Worm (Caenorhabditis elegans) whole organism, young adult: Measurements from ENCODE around the gene rad-51.

ENCODE experiments used
- B0035.1 ChIP-seq: sonication (generic microtip); optimal IDR thresholded peaks from 2 replicates; lab custom pipeline; 2016; ENCODE audit warnings: missing genetic modification characterization, mild to moderate bottlenecking, missing compliant biosample characterization, missing genotype, missing genetic modification reagents
- B0336.3 ChIP-seq: fragments of 200-800 bp; sonication (Bioruptor generic); IDR thresholded peaks from 2 replicates; pipeline ENCODE4 v1.3.6; 2022; ENCODE audit warnings: missing genetic modification characterization, missing compliant biosample characterization
- D2030.7 ChIP-seq: fragments of 200-800 bp; sonication (Bioruptor generic); IDR thresholded peaks from 2 replicates; pipeline ENCODE4 v1.3.6; 2022; ENCODE audit warnings: missing genetic modification reagents, missing genetic modification characterization, missing compliant biosample characterization
- F22D6.2 ChIP-seq: sonication (generic microtip); optimal IDR thresholded peaks from 2 replicates; lab custom pipeline; 2016; ENCODE audit warnings: mild to moderate bottlenecking, missing genetic modification characterization, missing compliant biosample characterization
- F39B2.1 ChIP-seq: fragments of 200-800 bp; sonication (Bioruptor generic); IDR thresholded peaks from 2 replicates; pipeline ENCODE4 v1.3.6; 2022; ENCODE audit warnings: missing genetic modification reagents, missing genetic modification characterization, missing compliant biosample characterization
- K12H6.12 ChIP-seq: fragments of 200-800 bp; sonication (Bioruptor generic); optimal IDR thresholded peaks from 2 replicates; lab custom pipeline; 2018; ENCODE audit warnings: mild to moderate bottlenecking, missing genetic modification characterization, missing compliant biosample characterization
- Y53G8AR.9 ChIP-seq: fragments of 200-800 bp; sonication (Bioruptor generic); conservative IDR thresholded peaks from 2 replicates; pipeline ENCODE4 v1.3.6; 2022; ENCODE audit warnings: missing genetic modification reagents, missing genetic modification characterization, missing compliant biosample characterization
- Y67H2A.10 ChIP-seq: fragments of 200-800 bp; sonication (Bioruptor generic); conservative IDR thresholded peaks from 2 replicates; pipeline ENCODE4 v1.3.6; 2022; ENCODE audit warnings: missing genetic modification reagents, missing genetic modification characterization, missing compliant biosample characterization
- Y95B8A.8 ChIP-seq: fragments of 200-800 bp; sonication (Bioruptor generic); IDR thresholded peaks from 2 replicates; pipeline ENCODE4 v1.3.6; 2022; ENCODE audit warnings: missing genetic modification reagents, missing genetic modification characterization, missing compliant biosample characterization
- ama-1 ChIP-seq, 3 experiments: fragments of 150-350 bp in 1 of 3; sonication (generic microtip) in 2 of 3; optimal IDR thresholded peaks; 2 replicates each; lab custom pipeline; 2014 to 2018; ENCODE audit warnings: missing biosample characterization in 2 of 3, missing genetic modification characterization in 2 of 3, missing genetic modification reagents in 2 of 3
- aptf-2 ChIP-seq: fragments of 200-800 bp; sonication (Bioruptor generic); conservative IDR thresholded peaks from 2 replicates; pipeline ENCODE4 v1.3.6; 2022; ENCODE audit warnings: missing genetic modification reagents, missing genetic modification characterization, missing compliant biosample characterization
- attf-5 ChIP-seq: fragments of 200-800 bp; sonication (Bioruptor generic); optimal IDR thresholded peaks from 2 replicates; lab custom pipeline; 2018; ENCODE audit warnings: mild to moderate bottlenecking, missing genetic modification characterization, missing compliant biosample characterization
- attf-6 ChIP-seq: fragments of 200-800 bp; sonication (Bioruptor generic); IDR thresholded peaks from 2 replicates; pipeline ENCODE4 v1.3.6; 2022; ENCODE audit warnings: missing genetic modification reagents, missing genetic modification characterization, missing compliant biosample characterization
- cebp-2 ChIP-seq: fragments of 200-800 bp; sonication (Bioruptor generic); IDR thresholded peaks from 2 replicates; pipeline ENCODE4 v1.3.6; 2022; ENCODE audit warnings: missing genetic modification characterization, missing compliant biosample characterization
- ceh-27 ChIP-seq: fragments of 200-800 bp; sonication (Bioruptor generic); optimal IDR thresholded peaks from 2 replicates; lab custom pipeline; 2018; ENCODE audit warnings: mild to moderate bottlenecking, missing genetic modification characterization, moderate library complexity, missing compliant biosample characterization
- ceh-40 ChIP-seq: fragments of 200-800 bp; sonication (Bioruptor generic); IDR thresholded peaks from 2 replicates; pipeline ENCODE4 v1.3.6; 2022; ENCODE audit warnings: missing genetic modification characterization, missing compliant biosample characterization
- die-1 ChIP-seq: sonication (generic microtip); optimal IDR thresholded peaks from 2 replicates; lab custom pipeline; 2016; ENCODE audit warnings: missing genotype, mild to moderate bottlenecking, missing genetic modification characterization, missing compliant biosample characterization
- dox-1 ChIP-seq: fragments of 200-800 bp; sonication (Bioruptor generic); IDR thresholded peaks from 2 replicates; pipeline ENCODE4 v1.3.6; 2022; ENCODE audit warnings: missing genetic modification reagents, missing genetic modification characterization, missing compliant biosample characterization
- egl-44 ChIP-seq: fragments of 200-800 bp; sonication (Bioruptor generic); IDR thresholded peaks from 2 replicates; pipeline ENCODE4 v1.3.6; 2022; ENCODE audit warnings: missing genetic modification reagents, missing genetic modification characterization, missing compliant biosample characterization
- egrh-3 ChIP-seq: fragments of 200-800 bp; sonication (Bioruptor generic); IDR thresholded peaks from 2 replicates; pipeline ENCODE4 v1.3.6; 2022; ENCODE audit warnings: missing genetic modification reagents, missing genetic modification characterization, missing compliant biosample characterization
- fkh-3 ChIP-seq: sonication (generic microtip); optimal IDR thresholded peaks from 2 replicates; lab custom pipeline; 2016; ENCODE audit warnings: mild to moderate bottlenecking, missing genetic modification characterization, missing compliant biosample characterization
- gei-17 ChIP-seq: fragments of 200-800 bp; sonication (Bioruptor generic); optimal IDR thresholded peaks from 2 replicates; lab custom pipeline; 2018; ENCODE audit warnings: mild to moderate bottlenecking, missing genetic modification characterization, missing compliant biosample characterization
- hlh-12 ChIP-seq: sonication (generic microtip); optimal IDR thresholded peaks from 2 replicates; lab custom pipeline; 2016; ENCODE audit warnings: missing genetic modification characterization, missing compliant biosample characterization
- hlh-26 ChIP-seq: fragments of 200-800 bp; sonication (Bioruptor generic); conservative IDR thresholded peaks from 2 replicates; pipeline ENCODE4 v1.3.6; 2022; ENCODE audit warnings: missing genetic modification reagents, missing genetic modification characterization, missing compliant biosample characterization
- hmg-1.2 ChIP-seq: fragments of 200-800 bp; sonication (Bioruptor generic); IDR thresholded peaks from 2 replicates; pipeline ENCODE4 v1.3.6; 2022; ENCODE audit warnings: missing genetic modification reagents, missing genetic modification characterization, missing compliant biosample characterization
- lag-1 ChIP-seq: fragments of 200-800 bp; sonication (Bioruptor generic); IDR thresholded peaks from 2 replicates; pipeline ENCODE4 v1.3.6; 2022; ENCODE audit warnings: missing genetic modification reagents, missing genetic modification characterization, missing compliant biosample characterization
- let-526 ChIP-seq: fragments of 200-800 bp; sonication (Bioruptor generic); IDR thresholded peaks from 2 replicates; pipeline ENCODE4 v1.3.6; 2022; ENCODE audit warnings: missing genetic modification reagents, missing genetic modification characterization, missing compliant biosample characterization
- let-607 ChIP-seq, 2 experiments: fragments of 200-800 bp in 1 of 2; sonication (Bioruptor generic) in 1 of 2; sonication (generic microtip) in 1 of 2; optimal IDR thresholded peaks; 2 replicates each; lab custom pipeline; 2016 to 2018; ENCODE audit warnings: mild to moderate bottlenecking in 2 of 2, missing compliant biosample characterization in 2 of 2, missing genetic modification characterization in 2 of 2, moderate library complexity in 2 of 2, missing genotype in 1 of 2
- lin-40 ChIP-seq: sonication (generic microtip); optimal IDR thresholded peaks from 2 replicates; lab custom pipeline; 2016; ENCODE audit warnings: missing genetic modification characterization, mild to moderate bottlenecking, missing compliant biosample characterization, missing genotype, missing genetic modification reagents
- lin-54 ChIP-seq: fragments of 200-800 bp; sonication (Bioruptor generic); optimal IDR thresholded peaks from 2 replicates; lab custom pipeline; 2018; ENCODE audit warnings: mild to moderate bottlenecking, missing genetic modification characterization, missing compliant biosample characterization
- lsl-1 ChIP-seq: fragments of 200-800 bp; sonication (Bioruptor generic); optimal IDR thresholded peaks from 2 replicates; lab custom pipeline; 2018; ENCODE audit warnings: mild to moderate bottlenecking, missing genetic modification characterization, moderate library complexity, missing compliant biosample characterization
- madf-3 ChIP-seq: fragments of 200-800 bp; sonication (Bioruptor generic); IDR thresholded peaks from 2 replicates; pipeline ENCODE4 v1.3.6; 2022; ENCODE audit warnings: missing genetic modification reagents, missing genetic modification characterization, missing compliant biosample characterization
- mes-4 ChIP-seq: sonication (generic microtip); optimal IDR thresholded peaks from 2 replicates; lab custom pipeline; 2016; ENCODE audit warnings: missing genotype, missing genetic modification characterization, missing compliant biosample characterization
- nhr-179 ChIP-seq: sonication (generic microtip); optimal IDR thresholded peaks from 2 replicates; lab custom pipeline; 2016; ENCODE audit warnings: mild to moderate bottlenecking, missing genetic modification characterization, missing compliant biosample characterization
- nhr-80 ChIP-seq: sonication (generic microtip); optimal IDR thresholded peaks from 2 replicates; lab custom pipeline; 2016; ENCODE audit warnings: missing genetic modification characterization, missing compliant biosample characterization
- nhr-90 ChIP-seq: sonication (generic microtip); optimal IDR thresholded peaks from 2 replicates; lab custom pipeline; 2016; ENCODE audit warnings: missing genotype, mild to moderate bottlenecking, missing genetic modification characterization, missing compliant biosample characterization
- repo-1 ChIP-seq: sonication (generic microtip); optimal IDR thresholded peaks from 2 replicates; lab custom pipeline; 2017; ENCODE audit warnings: mild to moderate bottlenecking, missing genetic modification characterization, missing compliant biosample characterization
- sdz-38 ChIP-seq: sonication (generic microtip); optimal IDR thresholded peaks from 2 replicates; lab custom pipeline; 2016; ENCODE audit warnings: missing genotype, missing genetic modification characterization, missing compliant biosample characterization
- snpc-1.3 ChIP-seq: sonication (generic microtip); optimal IDR thresholded peaks from 2 replicates; lab custom pipeline; 2017; ENCODE audit warnings: missing genetic modification characterization, mild to moderate bottlenecking, missing compliant biosample characterization, antibody characterized with exemption, moderate library complexity, missing genotype, missing genetic modification reagents; ENCODE audit not compliant: insufficient read depth
- snpc-3.4 ChIP-seq: sonication (generic microtip); optimal IDR thresholded peaks from 2 replicates; lab custom pipeline; 2017; ENCODE audit warnings: missing genetic modification characterization, mild to moderate bottlenecking, missing compliant biosample characterization, antibody characterized with exemption, moderate library complexity, missing genotype, missing genetic modification reagents
- snpc-4 ChIP-seq, 5 experiments: fragments of 150-350 bp in 1 of 5; sonication (generic microtip) in 4 of 5; optimal IDR thresholded peaks; 2 replicates each; lab custom pipeline; 2014 to 2018; ENCODE audit warnings: missing genetic modification characterization in 5 of 5, missing biosample characterization in 3 of 5, antibody characterized with exemption in 2 of 5, mild to moderate bottlenecking in 2 of 5, missing compliant biosample characterization in 2 of 5, missing genotype in 2 of 5, moderate library complexity in 2 of 5, missing genetic modification reagents in 1 of 5
- tbx-9 ChIP-seq: sonication (generic microtip); optimal IDR thresholded peaks from 2 replicates; lab custom pipeline; 2016; ENCODE audit warnings: borderline replicate concordance, missing genetic modification characterization, inconsistent platforms, missing compliant biosample characterization
- tlf-1 ChIP-seq: fragments of 200-800 bp; sonication (Bioruptor generic); optimal IDR thresholded peaks from 2 replicates; lab custom pipeline; 2018; ENCODE audit warnings: mild to moderate bottlenecking, missing genetic modification characterization, missing compliant biosample characterization
- xnd-1 ChIP-seq: sonication (generic microtip); optimal IDR thresholded peaks from 2 replicates; lab custom pipeline; 2016; ENCODE audit warnings: missing genotype, missing genetic modification reagents, missing genetic modification characterization, missing compliant biosample characterization
- zfh-2 ChIP-seq: fragments of 200-800 bp; sonication (Bioruptor generic); conservative IDR thresholded peaks from 2 replicates; pipeline ENCODE4 v1.3.6; 2022; ENCODE audit warnings: missing genetic modification reagents, missing genetic modification characterization, missing compliant biosample characterization
- ztf-22 ChIP-seq: fragments of 200-800 bp; sonication (Bioruptor generic); optimal IDR thresholded peaks from 2 replicates; lab custom pipeline; 2018; ENCODE audit warnings: mild to moderate bottlenecking, missing genetic modification characterization, moderate library complexity, missing compliant biosample characterization
- ztf-28 ChIP-seq: fragments of 200-800 bp; sonication (Bioruptor generic); IDR thresholded peaks from 2 replicates; pipeline ENCODE4 v1.3.6; 2022; ENCODE audit warnings: missing genetic modification reagents, missing genetic modification characterization, missing compliant biosample characterization
- ztf-6 ChIP-seq: fragments of 200-800 bp; sonication (Bioruptor generic); IDR thresholded peaks from 2 replicates; pipeline ENCODE4 v1.3.6; 2022; ENCODE audit warnings: missing genetic modification reagents, missing genetic modification characterization, missing compliant biosample characterization

rad-51 gene

DNA sequence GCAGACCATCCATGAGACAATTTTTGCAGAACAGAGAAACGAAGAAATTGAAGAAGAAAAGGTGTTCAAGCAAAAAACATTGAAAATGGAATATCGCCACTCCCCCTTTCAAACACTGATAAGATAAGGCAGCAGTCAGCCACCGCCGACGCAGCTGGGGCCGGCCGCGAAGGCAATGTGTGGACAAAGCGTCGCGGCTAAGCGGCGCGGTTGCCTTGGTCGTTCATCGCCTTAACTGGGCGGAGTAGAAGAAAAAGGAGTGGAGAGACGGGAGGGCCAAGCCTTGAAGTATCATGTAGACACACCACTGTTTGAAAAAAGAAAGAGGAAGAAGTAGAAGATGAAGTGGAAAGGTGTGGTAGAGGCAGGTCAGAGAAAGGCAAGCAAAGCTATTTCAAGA lies 46.9 kb upstream of the rad-51 start (continued):
- no peak for TF ChIP-seq hlh-26 (GFP tag; lab: Robert Waterston, UW)
- TF ChIP-seq ztf-6 = no peak
- no peak for TF ChIP-seq sdz-38
- no peak for TF ChIP-seq attf-5 (GFP tag; lab: Kevin White, UChicago)
- TF ChIP-seq ztf-22 (GFP tag; lab: Kevin White, UChicago) = peak; percentile 15
- TF ChIP-seq B0336.3 (GFP tag; lab: Robert Waterston, UW) = peak; percentile 28; the same call in 1 of the 2 replicates
- no peak for TF ChIP-seq lag-1 (GFP tag; lab: Robert Waterston, UW)
- no peak for TF ChIP-seq snpc-1.3 (tag; lab: Kevin White, UChicago)
- TF ChIP-seq Y95B8A.8 (GFP tag; lab: Robert Waterston, UW) = no peak
- TF ChIP-seq mes-4 (tag; lab: Kevin White, UChicago) = no peak
- no peak for TF ChIP-seq Y53G8AR.9
- TF ChIP-seq ztf-28 (GFP tag; lab: Robert Waterston, UW) = no peak
- TF ChIP-seq cebp-2 (GFP tag; lab: Robert Waterston, UW) = no peak
- no peak for TF ChIP-seq snpc-3.4
- no peak for TF ChIP-seq egl-44 (GFP tag; lab: Robert Waterston, UW)
- TF ChIP-seq lsl-1 (GFP tag; lab: Kevin White, UChicago) = no peak
- TF ChIP-seq D2030.7 (GFP tag; lab: Robert Waterston, UW) = no peak
- TF ChIP-seq let-526 (GFP tag; lab: Robert Waterston, UW) = 0 out of 2 replicates have a peak, but pooled peaks have one; percentile 31
- peak; percentile 53; the same call in 1 of the 2 replicates for TF ChIP-seq dox-1 (GFP tag; lab: Robert Waterston, UW)
- TF ChIP-seq ceh-40 (GFP tag; lab: Robert Waterston, UW) = no peak
- no peak for TF ChIP-seq ama-1 (optimal IDR thresholded peaks at IDR 0.05; lab: Kevin White, UChicago)
- TF ChIP-seq ama-1 (GFP tag; optimal IDR thresholded peaks at IDR 0.05; lab: Kevin White, UChicago) = no peak
- no peak for TF ChIP-seq gei-17 (GFP tag; lab: Kevin White, UChicago)
- TF ChIP-seq nhr-179 (tag; lab: Kevin White, UChicago) = no peak
- peak; percentile 36 for TF ChIP-seq ceh-27 (GFP tag; lab: Kevin White, UChicago)
- no peak for TF ChIP-seq let-607 (tag; optimal IDR thresholded peaks at IDR 0.05; lab: Kevin White, UChicago)
- TF ChIP-seq nhr-90 = no peak
- no peak for TF ChIP-seq madf-3
- peak; percentile 12 for TF ChIP-seq lin-40 (tag; lab: Kevin White, UChicago)
- TF ChIP-seq K12H6.12 = peak; percentile 5
- TF ChIP-seq F22D6.2 (tag; lab: Kevin White, UChicago) = no peak
- TF ChIP-seq F39B2.1 (GFP tag; lab: Robert Waterston, UW) = no peak
- TF ChIP-seq fkh-3 = no peak
- TF ChIP-seq xnd-1 = no peak
- TF ChIP-seq lin-54 (GFP tag; lab: Kevin White, UChicago) = peak; percentile 12
- no peak for TF ChIP-seq B0035.1 (tag; lab: Kevin White, UChicago)
- TF ChIP-seq repo-1 = no peak
- no peak for TF ChIP-seq attf-6 (GFP tag; lab: Robert Waterston, UW)
- TF ChIP-seq egrh-3 (GFP tag; lab: Robert Waterston, UW) = peak; percentile 64; the same call in 1 of the 2 replicates
- no peak for TF ChIP-seq hmg-1.2 (GFP tag; lab: Robert Waterston, UW)
- TF ChIP-seq zfh-2 (GFP tag; lab: Robert Waterston, UW) = peak; percentile 95
- TF ChIP-seq tbx-9 (tag; lab: Kevin White, UChicago) = no peak
- TF ChIP-seq die-1 (tag; lab: Kevin White, UChicago) = no peak
- TF ChIP-seq aptf-2 (GFP tag; lab: Robert Waterston, UW) = no peak
- no peak for TF ChIP-seq hlh-12 (tag; lab: Kevin White, UChicago)
- TF ChIP-seq nhr-80 = peak; percentile 75
- no peak for TF ChIP-seq tlf-1 (GFP tag; lab: Kevin White, UChicago)
- TF ChIP-seq Y67H2A.10 (GFP tag; lab: Robert Waterston, UW) = no peak
- TF ChIP-seq snpc-4 (GFP tag; optimal IDR thresholded peaks at IDR 0.05; lab: Kevin White, UChicago) = no peak
- no peak for TF ChIP-seq snpc-4 (tag; optimal IDR thresholded peaks at IDR 0.05; lab: Kevin White, UChicago)
